Fruit fly (Drosophila melanogaster) whole organism, pupa: ENCODE data around the gene AdipoR.
A peak's percentile ranks its signal among the peaks of the same experiment; 100 is the strongest.

Source experiments
- CG10348 ChIP-seq: fragments of 200-800 bp; sonication (Bioruptor generic); IDR thresholded peaks from 2 replicates; pipeline ENCODE4 v1.3.6; 2022; ENCODE audit warnings: missing biosample characterization, missing genetic modification characterization
- CG12605 ChIP-seq: fragments of 200-800 bp; sonication (Bioruptor generic); IDR thresholded peaks from 2 replicates; pipeline ENCODE4 v1.3.6; 2022; ENCODE audit warnings: missing biosample characterization, missing genetic modification characterization
- CG13204 ChIP-seq: fragments of 200-800 bp; sonication (Bioruptor generic); optimal IDR thresholded peaks from 2 replicates; lab custom pipeline; 2018; ENCODE audit warnings: missing biosample characterization, mild to moderate bottlenecking, missing genetic modification characterization, moderate library complexity
- CG14655 ChIP-seq: fragments of 200-800 bp; sonication (Bioruptor generic); optimal IDR thresholded peaks from 3 replicates; lab custom pipeline; 2017; ENCODE audit warnings: mild to moderate bottlenecking, missing biosample characterization, missing genetic modification reagents, missing genetic modification characterization
- CG15710 ChIP-seq: fragments of 200-800 bp; sonication (Bioruptor generic); optimal IDR thresholded peaks from 2 replicates; lab custom pipeline; 2018; ENCODE audit warnings: missing biosample characterization, mild to moderate bottlenecking, missing genetic modification characterization, moderate library complexity
- CG17806 ChIP-seq: fragments of 200-800 bp; sonication (Bioruptor generic); optimal IDR thresholded peaks from 2 replicates; lab custom pipeline; 2018; ENCODE audit warnings: missing biosample characterization, mild to moderate bottlenecking, missing genetic modification characterization, moderate library complexity
- CG32121 ChIP-seq: fragments of 200-800 bp; sonication (Bioruptor generic); IDR thresholded peaks from 2 replicates; pipeline ENCODE4 v1.3.6; 2022; ENCODE audit warnings: missing biosample characterization, missing genetic modification characterization
- CG34367 ChIP-seq: fragments of 200-800 bp; sonication (Bioruptor generic); optimal IDR thresholded peaks from 2 replicates; lab custom pipeline; 2018; ENCODE audit warnings: missing biosample characterization, mild to moderate bottlenecking, missing genetic modification characterization
- CG8159 ChIP-seq: fragments of 200-800 bp; sonication (Bioruptor generic); optimal IDR thresholded peaks from 3 replicates; lab custom pipeline; 2018; ENCODE audit warnings: missing biosample characterization, mild to moderate bottlenecking, missing genetic modification characterization, moderate library complexity
- CG8301 ChIP-seq: fragments of 200-800 bp; sonication (Bioruptor generic); optimal IDR thresholded peaks from 2 replicates; lab custom pipeline; 2018; ENCODE audit warnings: missing biosample characterization, mild to moderate bottlenecking, missing genetic modification characterization
- CG9948 ChIP-seq: fragments of 200-800 bp; sonication (Bioruptor generic); optimal IDR thresholded peaks from 2 replicates; lab custom pipeline; 2018; ENCODE audit warnings: missing biosample characterization, mild to moderate bottlenecking, missing genetic modification characterization, moderate library complexity
- D1 ChIP-seq: fragments of 200-800 bp; sonication (Bioruptor generic); optimal IDR thresholded peaks from 2 replicates; lab custom pipeline; 2018; ENCODE audit warnings: missing biosample characterization, mild to moderate bottlenecking, missing genetic modification characterization, moderate library complexity
- EcR ChIP-seq: fragments of 200-800 bp; sonication (Bioruptor generic); optimal IDR thresholded peaks from 3 replicates; lab custom pipeline; 2019; ENCODE audit warnings: missing biosample characterization, missing genetic modification characterization, mild to moderate bottlenecking, moderate library complexity, missing genetic modification reagents
- Ets98B ChIP-seq: fragments of 200-800 bp; sonication (Bioruptor generic); IDR thresholded peaks from 2 replicates; pipeline ENCODE4 v1.3.6; 2022; ENCODE audit warnings: missing biosample characterization, missing genetic modification characterization
- Pif1B ChIP-seq: fragments of 200-800 bp; sonication (Bioruptor generic); optimal IDR thresholded peaks from 3 replicates; lab custom pipeline; 2016; ENCODE audit warnings: missing biosample characterization, missing genetic modification characterization
- Snoo ChIP-seq: fragments of 200-800 bp; sonication (Bioruptor generic); optimal IDR thresholded peaks from 3 replicates; lab custom pipeline; 2017; ENCODE audit warnings: missing biosample characterization, mild to moderate bottlenecking, missing genetic modification characterization, inconsistent platforms
- fd96Ca ChIP-seq: fragments of 200-800 bp; sonication (Bioruptor generic); IDR thresholded peaks from 3 replicates; pipeline ENCODE4 v1.3.6; 2022; ENCODE audit warnings: missing biosample characterization, missing genetic modification characterization
- gl ChIP-seq: fragments of 200-800 bp; sonication (Bioruptor generic); optimal IDR thresholded peaks from 2 replicates; lab custom pipeline; 2018; ENCODE audit warnings: missing biosample characterization, mild to moderate bottlenecking, missing genetic modification characterization
- rn ChIP-seq: fragments of 200-800 bp; sonication (Bioruptor generic); IDR thresholded peaks from 2 replicates; pipeline ENCODE4 v1.3.6; 2022; ENCODE audit warnings: missing biosample characterization, missing genetic modification characterization

The AdipoR gene

DNA sequence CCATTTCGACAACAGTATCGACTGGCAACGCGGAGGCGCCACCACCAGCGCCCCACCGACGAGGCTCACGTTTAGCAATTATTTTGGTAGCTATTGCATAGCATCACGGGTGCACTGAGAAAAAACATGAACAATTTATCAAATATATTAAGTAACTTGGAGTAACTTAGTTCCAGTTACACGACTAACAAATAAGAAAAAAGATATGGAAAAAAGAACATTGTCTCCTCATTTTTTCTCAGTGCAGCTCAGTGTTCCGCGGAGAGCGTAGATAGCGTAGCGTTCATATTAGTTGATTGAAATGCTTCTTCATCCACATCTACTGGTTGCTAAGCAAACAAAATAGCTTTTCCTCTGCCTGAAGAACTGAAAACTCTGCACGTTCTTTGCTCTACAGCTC is 32.3 kb downstream of the AdipoR start:
- TF ChIP-seq Pif1B (GFP tag; lab: Kevin White, UChicago), result no peak
- peak; percentile 14 for TF ChIP-seq CG14655 (GFP tag; lab: Kevin White, UChicago)
- TF ChIP-seq gl (tag; lab: Kevin White, UChicago), result no peak
- no peak for TF ChIP-seq rn
- TF ChIP-seq CG10348 (GFP tag; lab: Robert Waterston, UW), result no peak
- no peak for TF ChIP-seq D1 (tag; lab: Kevin White, UChicago)
- TF ChIP-seq CG8159 (tag; lab: Kevin White, UChicago), result peak; percentile 6
- TF ChIP-seq CG17806 (tag; lab: Kevin White, UChicago), result no peak

DNA sequence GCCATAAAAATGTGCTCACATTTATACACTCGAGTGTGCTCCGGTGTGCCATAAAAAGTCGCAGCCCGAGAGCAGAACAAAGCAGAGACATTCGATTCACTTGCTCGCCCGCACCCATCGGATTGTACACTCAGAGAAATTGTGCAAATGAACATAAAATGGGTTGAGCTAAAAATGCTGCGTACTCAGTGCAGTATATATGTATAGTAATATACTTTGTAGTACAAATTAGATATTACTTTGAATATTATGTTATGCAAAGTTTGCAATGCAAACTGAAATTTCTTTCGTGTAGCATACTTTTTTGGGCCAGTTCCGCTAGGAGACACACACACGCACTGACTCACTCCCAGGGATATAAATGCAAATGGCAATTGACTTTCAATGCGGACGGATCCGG is 44.0 kb downstream of the AdipoR start:
- TF ChIP-seq CG13204 (GFP tag; lab: Kevin White, UChicago), result no peak
- peak; percentile 2 for TF ChIP-seq CG8159 (tag; lab: Kevin White, UChicago)

DNA sequence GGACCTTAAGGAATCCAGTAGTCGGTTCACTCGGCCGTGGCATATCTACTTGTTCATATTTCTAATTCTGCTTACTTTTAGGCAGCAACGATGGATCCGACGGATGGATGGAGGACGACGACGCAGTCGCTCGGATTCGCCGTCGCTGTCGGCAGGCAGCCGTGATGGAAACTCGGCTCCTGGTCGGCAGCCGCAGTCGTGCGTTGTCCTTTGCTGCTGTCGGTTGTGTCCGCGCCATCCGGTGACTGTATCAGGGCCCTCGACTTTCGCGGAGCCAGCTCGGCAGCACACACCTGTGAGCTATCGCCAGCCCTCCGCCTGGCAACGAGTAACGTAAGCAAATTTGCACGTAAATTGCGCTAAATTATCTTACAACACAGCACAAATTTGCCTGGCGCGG is 50.6 kb downstream of the AdipoR start, which contains the start of gene Octbeta1R:
Gene Octbeta1R, plus strand, starts transcription at position 191 of the 400 bp plus-strand sequence.
- TF ChIP-seq CG14655 (GFP tag; lab: Kevin White, UChicago), result no peak
- TF ChIP-seq Snoo (tag; lab: Kevin White, UChicago), result no peak
- TF ChIP-seq CG32121, result no peak
- TF ChIP-seq CG12605, result 0 out of 2 replicates have a peak, but pooled peaks have one; percentile 9
- no peak for TF ChIP-seq Ets98B

DNA sequence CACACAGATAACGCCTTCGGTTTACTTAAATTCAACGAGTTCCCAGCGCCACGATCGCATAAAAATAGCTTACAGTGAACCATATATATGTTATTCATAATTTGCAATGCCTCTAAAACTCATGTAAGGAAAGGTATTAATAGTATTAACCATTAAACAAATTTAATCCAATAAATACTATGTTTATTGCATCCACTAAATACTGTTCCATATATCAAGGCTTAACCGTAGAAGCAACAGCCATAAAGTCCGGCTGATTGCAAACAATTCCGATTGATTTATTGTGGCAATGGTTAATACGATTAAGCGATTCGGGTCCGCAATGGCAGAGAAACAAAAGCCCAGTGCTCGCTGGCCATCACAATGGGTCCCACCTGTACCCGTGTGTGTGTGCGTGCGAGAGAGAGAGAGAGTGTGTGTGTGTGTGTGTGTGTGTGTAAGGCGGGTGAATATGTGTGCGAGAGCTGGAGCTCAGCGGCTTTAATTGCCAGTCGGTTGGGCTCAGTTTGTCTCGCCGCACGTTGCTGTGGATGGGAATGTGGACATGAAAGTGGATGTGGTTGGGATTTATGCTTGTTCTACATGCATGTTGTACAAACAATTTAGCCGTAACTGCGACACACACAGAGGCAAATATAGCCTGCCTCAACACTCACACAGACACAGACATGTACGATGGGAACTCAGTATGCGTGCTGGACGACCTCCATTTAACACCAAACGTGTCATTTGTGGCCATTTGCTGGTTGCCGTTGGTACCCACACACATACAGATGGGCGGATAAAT is 52.9 kb downstream of the AdipoR start:
- no peak for TF ChIP-seq EcR
- peak; percentile 52 for TF ChIP-seq CG8159 (tag; lab: Kevin White, UChicago)
- TF ChIP-seq CG14655 (GFP tag; lab: Kevin White, UChicago), result peak; percentile 82
- no peak for TF ChIP-seq Pif1B (GFP tag; lab: Kevin White, UChicago)
- no peak for TF ChIP-seq fd96Ca (GFP tag; lab: Robert Waterston, UW)
- TF ChIP-seq CG9948 (tag; lab: Kevin White, UChicago), result no peak
- peak; percentile 9 for TF ChIP-seq Snoo (tag; lab: Kevin White, UChicago)
- peak; percentile 21 for TF ChIP-seq CG15710 (tag; lab: Kevin White, UChicago)
- TF ChIP-seq gl (tag; lab: Kevin White, UChicago), result peak; percentile 46
- no peak for TF ChIP-seq CG34367 (tag; lab: Kevin White, UChicago)
- no peak for TF ChIP-seq CG32121
- TF ChIP-seq CG8301 (tag; lab: Kevin White, UChicago), result no peak
- TF ChIP-seq rn, result no peak
- no peak for TF ChIP-seq Ets98B
- TF ChIP-seq D1 (tag; lab: Kevin White, UChicago), result peak; percentile 70
- TF ChIP-seq CG12605, result no peak
